Fruit fly (Drosophila melanogaster): ENCODE measurements around the gene mRpL44.

The mRpL44 gene

dm6 chr3R:5485295-5485718 is 14.9 kb upstream of the mRpL44 start, which contains the start of gene CG31550 (continued):
- TF ChIP-seq CG17568 (GFP tag; optimal IDR thresholded peaks at IDR 0.05), result no peak
- peak; percentile 57; the same call in 1 of the 2 replicates for TF ChIP-seq CG32767 (GFP tag; IDR thresholded peaks at IDR 0.05)
- TF ChIP-seq CG11504 (tag; optimal IDR thresholded peaks at IDR 0.05), result no peak
- peak; percentile 77 for TF ChIP-seq CG13424 (tag; optimal IDR thresholded peaks at IDR 0.05)
- TF ChIP-seq CG5180 (GFP tag; optimal IDR thresholded peaks at IDR 0.05), result no peak
- 0 out of 2 replicates have a peak, but pooled peaks have one; percentile 11 for TF ChIP-seq amos (GFP tag; IDR thresholded peaks at IDR 0.05; ENCODE audit: partially characterized antibody)
- peak; percentile 60 for TF ChIP-seq trem (tag; optimal IDR thresholded peaks at IDR 0.05)
- TF ChIP-seq CTCF (GFP tag; optimal IDR thresholded peaks at IDR 0.05), result no peak
- peak; percentile 63 for TF ChIP-seq PHDP (tag; optimal IDR thresholded peaks at IDR 0.05)
- no peak for TF ChIP-seq da (GFP tag; optimal IDR thresholded peaks at IDR 0.05)
- peak; percentile 35; the same call in 1 of the 2 replicates for TF ChIP-seq Oaz (GFP tag; IDR thresholded peaks at IDR 0.05)
- TF ChIP-seq E2f1 (GFP tag; IDR thresholded peaks at IDR 0.05), result peak; percentile 62; the same call in 1 of the 2 replicates
- TF ChIP-seq zen (tag; optimal IDR thresholded peaks at IDR 0.05), result peak; percentile 64
- TF ChIP-seq Hand (GFP tag; optimal IDR thresholded peaks at IDR 0.05), result no peak
- peak; percentile 44 to 77 for TF ChIP-seq dpn (GFP tag; optimal IDR thresholded peaks at IDR 0.05)
- TF ChIP-seq MBD-R2 (GFP tag; IDR thresholded peaks at IDR 0.05), result peak; percentile 78
- no peak for TF ChIP-seq dati (GFP tag; IDR thresholded peaks at IDR 0.05)
- peak; percentile 77 for TF ChIP-seq CG14014 (GFP tag; IDR thresholded peaks at IDR 0.05)
- 0 out of 3 replicates have a peak, but pooled peaks have one; percentile 59 for TF ChIP-seq CG6175 (GFP tag; IDR thresholded peaks at IDR 0.05)
- peak; percentile 71 for TF ChIP-seq gfzf (GFP tag; optimal IDR thresholded peaks at IDR 0.05)
- no peak for TF ChIP-seq eve (GFP tag; optimal IDR thresholded peaks at IDR 0.05)
- peak; percentile 42 for TF ChIP-seq Myb (GFP tag; optimal IDR thresholded peaks at IDR 0.05)
- no peak for TF ChIP-seq CG7963 (GFP tag; IDR thresholded peaks at IDR 0.05; ENCODE audit: partially characterized antibody)
- TF ChIP-seq CG7839 (tag; optimal IDR thresholded peaks at IDR 0.05), result peak; percentile 79
- peak; percentile 86 for TF ChIP-seq gem (tag; optimal IDR thresholded peaks at IDR 0.05)
- TF ChIP-seq pnt (GFP tag; optimal IDR thresholded peaks at IDR 0.05), result peak; percentile 34
- TF ChIP-seq maf-S (GFP tag; optimal IDR thresholded peaks at IDR 0.05), result peak; percentile 21
- peak; percentile 73 for TF ChIP-seq CG9817 (tag; optimal IDR thresholded peaks at IDR 0.05)
- TF ChIP-seq Dek (tag; optimal IDR thresholded peaks at IDR 0.05), result peak; percentile 63
- TF ChIP-seq HLH54F (GFP tag; optimal IDR thresholded peaks at IDR 0.05), result peak; percentile 58
- no peak for TF ChIP-seq hbn (GFP tag; IDR thresholded peaks at IDR 0.05; ENCODE audit: partially characterized antibody)
- peak; percentile 76 for TF ChIP-seq NfI (GFP tag; optimal IDR thresholded peaks at IDR 0.05)
- no peak for TF ChIP-seq pita (GFP tag; optimal IDR thresholded peaks at IDR 0.05)
- TF ChIP-seq Atf3 (GFP tag; optimal IDR thresholded peaks at IDR 0.05), result peak; percentile 11
- peak; percentile 43 for TF ChIP-seq Lhr (GFP tag; optimal IDR thresholded peaks at IDR 0.05)
- TF ChIP-seq dmrt99B (tag; optimal IDR thresholded peaks at IDR 0.05), result no peak
- peak; percentile 40 for TF ChIP-seq HHEX (GFP tag; optimal IDR thresholded peaks at IDR 0.05)
- TF ChIP-seq caup (GFP tag; optimal IDR thresholded peaks at IDR 0.05; ENCODE audit: severe bottlenecking), result peak; percentile 49
- peak; percentile 43; the same call in 1 of the 2 replicates for TF ChIP-seq wor (GFP tag; IDR thresholded peaks at IDR 0.05)
- peak; percentile 75 for TF ChIP-seq sens (GFP tag)
- peak; percentile 74 for TF ChIP-seq Abd-B (GFP tag; optimal IDR thresholded peaks at IDR 0.05)
- no peak for TF ChIP-seq Vsx1 (GFP tag; optimal IDR thresholded peaks at IDR 0.05)
- TF ChIP-seq Awh (GFP tag; IDR thresholded peaks at IDR 0.05), result peak; percentile 25; the same call in 1 of the 2 replicates
- peak; percentile 87 for TF ChIP-seq ken (GFP tag; IDR thresholded peaks at IDR 0.05)
- TF ChIP-seq al (GFP tag; IDR thresholded peaks at IDR 0.05), result peak; percentile 79
- TF ChIP-seq twi (tag; optimal IDR thresholded peaks at IDR 0.05), result peak; percentile 37
- TF ChIP-seq Ravus (GFP tag; IDR thresholded peaks at IDR 0.05), result peak; percentile 43
- TF ChIP-seq CG43689 (GFP tag; IDR thresholded peaks at IDR 0.05), result no peak
- peak; percentile 55 for TF ChIP-seq CG18599 (GFP tag; optimal IDR thresholded peaks at IDR 0.05)
- TF ChIP-seq CG8944 (GFP tag; optimal IDR thresholded peaks at IDR 0.05), result peak; percentile 54

All from whole organism, embryonic.